Fruit fly (Drosophila melanogaster) whole organism: ENCODE data around the gene pot.

Source experiments
- CG8478 ChIP-seq: fragments of >200 bp; optimal IDR thresholded peaks from 2 replicates; lab custom pipeline; 2018; ENCODE audit warnings: inconsistent platforms
- Dll ChIP-seq: fragments of >200 bp; optimal IDR thresholded peaks from 2 replicates; lab custom pipeline; 2017
- EcR ChIP-seq, 2 experiments: fragments of >200 bp; optimal IDR thresholded peaks; 2 replicates each; lab custom pipeline; 2017; ENCODE audit warnings: missing biosample characterization in 2 of 2, missing genetic modification characterization in 2 of 2, missing genetic modification reagents in 2 of 2
- pan ChIP-seq: fragments of >200 bp; optimal IDR thresholded peaks from 2 replicates; lab custom pipeline; 2017
- psq ChIP-seq: fragments of >200 bp; optimal IDR thresholded peaks from 2 replicates; lab custom pipeline; 2017
- usp ChIP-seq: fragments of >200 bp; optimal IDR thresholded peaks from 2 replicates; lab custom pipeline; 2017; ENCODE audit warnings: missing biosample characterization, missing genetic modification characterization, mixed read lengths

pot gene

dm6 chrX:11895141-11895540 is 21.9 kb downstream of the pot start:
- TF ChIP-seq EcR (GFP tag; optimal IDR thresholded peaks at IDR 0.05; lab: Kevin White, UChicago), result no peak
- TF ChIP-seq usp (GFP tag; lab: Kevin White, UChicago), result no peak
- TF ChIP-seq psq, result no peak
- TF ChIP-seq CG8478 (lab: Kevin White, UChicago), result no peak
- no peak for TF ChIP-seq pan (lab: Kevin White, UChicago)
- no peak for TF ChIP-seq Dll (lab: Kevin White, UChicago)

- TF ChIP-seq pan (lab: Kevin White, UChicago) (no peak), usp (GFP tag; lab: Kevin White, UChicago) (no peak), EcR (GFP tag; optimal IDR thresholded peaks at IDR 0.05; lab: Kevin White, UChicago) (no peak)
These were observed 22.9 kb downstream of the pot start for dm6 chrX:11894198-11894597.

- TF ChIP-seq Dll (lab: Kevin White, UChicago), result no peak
- TF ChIP-seq usp (GFP tag; lab: Kevin White, UChicago), result no peak
- no peak for TF ChIP-seq psq
These were observed 23.4 kb downstream of the pot start, which contains the start of gene wisp for dm6 chrX:11893643-11894042. Gene wisp (plus strand): TSS chrX:11893943.

dm6 chrX:11891682-11892179 is 25.3 kb downstream of the pot start, which contains the start of gene sicily:
Gene sicily (plus strand): TSS chrX:11891732.
- TF ChIP-seq Dll (lab: Kevin White, UChicago) (no peak), CG8478 (lab: Kevin White, UChicago) (no peak), EcR (GFP tag; optimal IDR thresholded peaks at IDR 0.05; lab: Kevin White, UChicago) (no peak), pan (lab: Kevin White, UChicago) (no peak), usp (GFP tag; lab: Kevin White, UChicago) (no peak), psq (no peak)

- TF ChIP-seq psq (no peak), Dll (lab: Kevin White, UChicago) (no peak), usp (GFP tag; lab: Kevin White, UChicago) (no peak), pan (lab: Kevin White, UChicago) (no peak), CG8478 (lab: Kevin White, UChicago) (no peak), EcR (GFP tag; optimal IDR thresholded peaks at IDR 0.05; lab: Kevin White, UChicago) (no peak)
These were observed 28.9 kb downstream of the pot start, which contains the start of gene CG1840 for dm6 chrX:11888142-11888541. Gene CG1840 (plus strand): TSS chrX:11888352.

dm6 chrX:11886976-11887375 is 30.1 kb downstream of the pot start, which contains the start of the genes CG10353 and SelG:
Gene CG10353 (minus strand): TSS chrX:11887162.
Gene SelG (plus strand): TSS chrX:11887284.
- TF ChIP-seq usp (GFP tag; lab: Kevin White, UChicago), result no peak
- no peak for TF ChIP-seq CG8478 (lab: Kevin White, UChicago)

dm6 chrX:11885356-11885755 is 31.7 kb downstream of the pot start:
- TF ChIP-seq CG8478 (lab: Kevin White, UChicago) (no peak), EcR (GFP tag; optimal IDR thresholded peaks at IDR 0.05; lab: Kevin White, UChicago) (no peak), pan (lab: Kevin White, UChicago) (no peak), usp (GFP tag; lab: Kevin White, UChicago) (no peak), psq (no peak), Dll (lab: Kevin White, UChicago) (no peak)

dm6 chrX:11884134-11884533 is 32.9 kb downstream of the pot start:
- no peak for TF ChIP-seq psq
- TF ChIP-seq pan (lab: Kevin White, UChicago), result no peak
- no peak for TF ChIP-seq usp (GFP tag; lab: Kevin White, UChicago)
- no peak for TF ChIP-seq Dll (lab: Kevin White, UChicago)
- no peak for TF ChIP-seq EcR (GFP tag; optimal IDR thresholded peaks at IDR 0.05; lab: Kevin White, UChicago)
- TF ChIP-seq CG8478 (lab: Kevin White, UChicago), result no peak

dm6 chrX:11882447-11882846 is 34.6 kb downstream of the pot start:
- no peak for TF ChIP-seq CG8478 (lab: Kevin White, UChicago)
- TF ChIP-seq pan (lab: Kevin White, UChicago), result no peak
- no peak for TF ChIP-seq EcR (GFP tag; optimal IDR thresholded peaks at IDR 0.05; lab: Kevin White, UChicago)
- TF ChIP-seq usp (GFP tag; lab: Kevin White, UChicago), result no peak

- TF ChIP-seq Dll (lab: Kevin White, UChicago) (no peak), pan (lab: Kevin White, UChicago) (no peak), usp (GFP tag; lab: Kevin White, UChicago) (no peak), CG8478 (lab: Kevin White, UChicago) (no peak), EcR (GFP tag; optimal IDR thresholded peaks at IDR 0.05; lab: Kevin White, UChicago) (no peak), psq (no peak)
These were observed 35.4 kb downstream of the pot start for dm6 chrX:11881686-11882085.

- TF ChIP-seq psq (no peak), usp (GFP tag; lab: Kevin White, UChicago) (no peak), EcR (GFP tag; optimal IDR thresholded peaks at IDR 0.05; lab: Kevin White, UChicago) (no peak), Dll (lab: Kevin White, UChicago) (no peak), pan (lab: Kevin White, UChicago) (no peak), CG8478 (lab: Kevin White, UChicago) (no peak)
These were observed 39.9 kb downstream of the pot start, which contains the start of gene CG10352 for dm6 chrX:11877165-11877564. Gene CG10352 (minus strand): TSS chrX:11877168.

- TF ChIP-seq usp (GFP tag; lab: Kevin White, UChicago), result no peak
These were observed 41.8 kb downstream of the pot start for dm6 chrX:11875146-11875830.
